Worm (Caenorhabditis elegans) whole organism, L2 larva: ENCODE measurements around the gene Y49F6A.5.

Experiments used
- C34F6.9 ChIP-seq: fragments of 150-350 bp; optimal IDR thresholded peaks from 2 replicates; lab custom pipeline; 2014; ENCODE audit warnings: missing biosample characterization, missing genetic modification characterization
- ZK546.5 ChIP-seq: sonication (generic microtip); optimal IDR thresholded peaks from 2 replicates; lab custom pipeline; 2017; ENCODE audit warnings: missing biosample characterization, missing genetic modification characterization
- alr-1 ChIP-seq: fragments of 150-350 bp; optimal IDR thresholded peaks from 2 replicates; lab custom pipeline; 2014; ENCODE audit warnings: missing biosample characterization, missing genetic modification characterization
- ama-1 ChIP-seq: fragments of 150-350 bp; optimal IDR thresholded peaks from 2 replicates; lab custom pipeline; 2018; ENCODE audit warnings: inconsistent platforms
- blmp-1 ChIP-seq: sonication (generic microtip); optimal IDR thresholded peaks from 2 replicates; lab custom pipeline; 2017; ENCODE audit warnings: missing genetic modification characterization, mild to moderate bottlenecking, missing compliant biosample characterization, antibody characterized with exemption, moderate library complexity; ENCODE audit not compliant: insufficient read depth
- ceh-16 ChIP-seq: fragments of 150-350 bp; optimal IDR thresholded peaks from 2 replicates; lab custom pipeline; 2014; ENCODE audit warnings: missing biosample characterization, missing genetic modification characterization
- ceh-82 ChIP-seq: fragments of 150-350 bp; optimal IDR thresholded peaks from 2 replicates; lab custom pipeline; 2014; ENCODE audit warnings: missing biosample characterization, missing genetic modification characterization
- crh-2 ChIP-seq: sonication (generic microtip); optimal IDR thresholded peaks from 2 replicates; lab custom pipeline; 2017; ENCODE audit warnings: missing biosample characterization, missing genetic modification characterization
- egl-27 ChIP-seq: sonication (generic microtip); optimal IDR thresholded peaks from 3 replicates; lab custom pipeline; 2017; ENCODE audit warnings: missing biosample characterization, missing genetic modification reagents, missing genetic modification characterization
- elt-1 ChIP-seq: fragments of 150-350 bp; optimal IDR thresholded peaks from 2 replicates; lab custom pipeline; 2014; ENCODE audit warnings: missing biosample characterization, missing genetic modification characterization
- gmeb-1 ChIP-seq: fragments of 150-350 bp; optimal IDR thresholded peaks from 2 replicates; lab custom pipeline; 2014; ENCODE audit warnings: missing biosample characterization, missing genetic modification characterization
- lin-13 ChIP-seq: fragments of 150-350 bp; optimal IDR thresholded peaks from 2 replicates; lab custom pipeline; 2014; ENCODE audit warnings: missing biosample characterization, missing genetic modification reagents, missing genetic modification characterization
- lin-39 ChIP-seq: fragments of 150-350 bp; optimal IDR thresholded peaks from 2 replicates; lab custom pipeline; 2014; ENCODE audit warnings: missing biosample characterization, missing genetic modification reagents, missing genetic modification characterization
- lsy-2 ChIP-seq, 2 experiments: fragments of 150-350 bp in 1 of 2; sonication (generic microtip) in 1 of 2; optimal IDR thresholded peaks; 2 replicates each; lab custom pipeline; 2014 to 2017; ENCODE audit warnings: missing biosample characterization in 2 of 2, missing genetic modification characterization in 2 of 2
- mab-5 ChIP-seq: fragments of 150-350 bp; optimal IDR thresholded peaks from 2 replicates; lab custom pipeline; 2014; ENCODE audit warnings: missing biosample characterization, missing genetic modification characterization
- mbf-1 ChIP-seq: sonication (generic microtip); optimal IDR thresholded peaks from 2 replicates; lab custom pipeline; 2017; ENCODE audit warnings: missing biosample characterization, missing genetic modification characterization
- mdl-1 ChIP-seq, 2 experiments: fragments of 150-350 bp in 1 of 2; sonication (generic microtip) in 1 of 2; optimal IDR thresholded peaks; 2 replicates each; lab custom pipeline; 2017; ENCODE audit warnings: missing biosample characterization in 2 of 2, missing genetic modification characterization in 2 of 2
- nhr-10 ChIP-seq: sonication (generic microtip); optimal IDR thresholded peaks from 2 replicates; lab custom pipeline; 2017; ENCODE audit warnings: missing biosample characterization, missing genetic modification characterization
- nhr-11 ChIP-seq: fragments of 150-350 bp; optimal IDR thresholded peaks from 2 replicates; lab custom pipeline; 2014; ENCODE audit warnings: missing biosample characterization, missing genetic modification characterization
- nhr-12 ChIP-seq: fragments of 150-350 bp; optimal IDR thresholded peaks from 2 replicates; lab custom pipeline; 2014; ENCODE audit warnings: missing biosample characterization, missing genetic modification characterization
- nhr-129 ChIP-seq: fragments of 150-350 bp; optimal IDR thresholded peaks from 2 replicates; lab custom pipeline; 2014; ENCODE audit warnings: missing biosample characterization, missing genetic modification characterization
- nhr-21 ChIP-seq: fragments of 150-350 bp; optimal IDR thresholded peaks from 2 replicates; lab custom pipeline; 2014; ENCODE audit warnings: missing biosample characterization, missing genetic modification characterization
- nhr-23 ChIP-seq: fragments of 150-350 bp; optimal IDR thresholded peaks from 2 replicates; lab custom pipeline; 2014; ENCODE audit warnings: missing biosample characterization, missing genetic modification reagents, missing genetic modification characterization
- nhr-237 ChIP-seq: fragments of 150-350 bp; optimal IDR thresholded peaks from 2 replicates; lab custom pipeline; 2014; ENCODE audit warnings: missing biosample characterization, missing genetic modification characterization
- nhr-25 ChIP-seq: fragments of 150-350 bp; sonication (generic microtip); optimal IDR thresholded peaks from 3 replicates; lab custom pipeline; 2014; ENCODE audit warnings: missing biosample characterization, missing genetic modification characterization
- nhr-6 ChIP-seq: fragments of 150-350 bp; optimal IDR thresholded peaks from 2 replicates; lab custom pipeline; 2014; ENCODE audit warnings: missing biosample characterization, missing genetic modification characterization
- nhr-77 ChIP-seq: fragments of 150-350 bp; optimal IDR thresholded peaks from 2 replicates; lab custom pipeline; 2014; ENCODE audit warnings: missing biosample characterization, missing genetic modification characterization
- peb-1 ChIP-seq: fragments of 150-350 bp; optimal IDR thresholded peaks from 2 replicates; lab custom pipeline; 2014; ENCODE audit warnings: missing biosample characterization, missing genetic modification characterization
- sma-3 ChIP-seq: sonication (generic microtip); optimal IDR thresholded peaks from 2 replicates; lab custom pipeline; 2016; ENCODE audit warnings: missing genetic modification reagents, missing genetic modification characterization, missing compliant biosample characterization
- sma-9 ChIP-seq, 2 experiments: fragments of 150-350 bp in 1 of 2; sonication (generic microtip) in 1 of 2; optimal IDR thresholded peaks; 2 replicates each; lab custom pipeline; 2014 to 2016; ENCODE audit warnings: missing genetic modification characterization in 2 of 2, mild to moderate bottlenecking in 1 of 2, missing biosample characterization in 1 of 2, missing compliant biosample characterization in 1 of 2, missing genetic modification reagents in 1 of 2, moderate library complexity in 1 of 2
- snpc-4 ChIP-seq: fragments of 150-350 bp; optimal IDR thresholded peaks from 2 replicates; lab custom pipeline; 2014; ENCODE audit warnings: missing biosample characterization, missing genetic modification characterization
- unc-55 ChIP-seq: fragments of 150-350 bp; sonication (generic microtip); optimal IDR thresholded peaks from 3 replicates; lab custom pipeline; 2014; ENCODE audit warnings: missing biosample characterization, missing genetic modification reagents, missing genetic modification characterization
- unc-62 ChIP-seq: fragments of 150-350 bp; optimal IDR thresholded peaks from 2 replicates; lab custom pipeline; 2014; ENCODE audit warnings: missing biosample characterization, missing genetic modification reagents, missing genetic modification characterization
- ztf-1 ChIP-seq: fragments of 200-800 bp; sonication (Bioruptor generic); conservative IDR thresholded peaks from 2 replicates; pipeline ENCODE4 v1.3.6; 2022; ENCODE audit warnings: missing genetic modification characterization, missing compliant biosample characterization
- ztf-11 ChIP-seq: sonication (generic microtip); optimal IDR thresholded peaks from 2 replicates; lab custom pipeline; 2017; ENCODE audit warnings: missing biosample characterization, missing genetic modification characterization
- ztf-4 ChIP-seq: fragments of 150-350 bp; optimal IDR thresholded peaks from 2 replicates; lab custom pipeline; 2014; ENCODE audit warnings: missing biosample characterization, missing genetic modification characterization

The Y49F6A.5 gene

ce11 chrII:3569118-3569517 lies 40.5 kb downstream of the Y49F6A.5 start, which contains the start of gene clec-127:
Gene clec-127, minus strand, starts transcription at chrII:3569218.
- TF ChIP-seq ztf-4 (tag; lab: Kevin White, UChicago), result no peak
- no peak for TF ChIP-seq nhr-21 (tag; lab: Kevin White, UChicago)
- no peak for TF ChIP-seq C34F6.9
- no peak for TF ChIP-seq lin-39 (tag; lab: Kevin White, UChicago)
- TF ChIP-seq nhr-23, result no peak
- TF ChIP-seq nhr-129 (tag; lab: Kevin White, UChicago), result no peak
- TF ChIP-seq nhr-12 (tag; lab: Kevin White, UChicago), result no peak
- TF ChIP-seq snpc-4 (tag; lab: Kevin White, UChicago), result no peak
- TF ChIP-seq lsy-2 (tag; optimal IDR thresholded peaks at IDR 0.05; lab: Kevin White, UChicago), result no peak
- TF ChIP-seq nhr-10 (tag; lab: Kevin White, UChicago), result no peak
- TF ChIP-seq nhr-25 (tag; lab: Kevin White, UChicago), result no peak
- no peak for TF ChIP-seq ZK546.5
- TF ChIP-seq ceh-82 (tag; lab: Kevin White, UChicago), result no peak
- TF ChIP-seq sma-9 (GFP tag; optimal IDR thresholded peaks at IDR 0.05; lab: Kevin White, UChicago), result no peak
- no peak for TF ChIP-seq sma-9 (tag; optimal IDR thresholded peaks at IDR 0.05; lab: Kevin White, UChicago)
- no peak for TF ChIP-seq unc-55 (GFP tag; lab: Kevin White, UChicago)
- no peak for TF ChIP-seq crh-2 (tag; lab: Kevin White, UChicago)
- TF ChIP-seq nhr-11 (tag; lab: Kevin White, UChicago), result no peak
- TF ChIP-seq mdl-1 (tag; optimal IDR thresholded peaks at IDR 0.05; lab: Kevin White, UChicago), result no peak

ce11 chrII:3567576-3567975 lies 42.1 kb downstream of the Y49F6A.5 start:
- TF ChIP-seq gmeb-1, result peak; percentile 39
- peak; percentile 22 for TF ChIP-seq sma-3 (GFP tag; lab: Kevin White, UChicago)

ce11 chrII:3567066-3567465 lies 42.6 kb downstream of the Y49F6A.5 start:
- TF ChIP-seq nhr-6, result no peak
- TF ChIP-seq alr-1 (tag; lab: Kevin White, UChicago), result no peak
- no peak for TF ChIP-seq lin-13
- TF ChIP-seq egl-27 (tag; lab: Kevin White, UChicago), result no peak
- TF ChIP-seq mbf-1 (tag; lab: Kevin White, UChicago), result no peak
- TF ChIP-seq blmp-1 (tag; lab: Kevin White, UChicago), result no peak
- no peak for TF ChIP-seq unc-55 (GFP tag; lab: Kevin White, UChicago)
- no peak for TF ChIP-seq elt-1 (tag; lab: Kevin White, UChicago)
- no peak for TF ChIP-seq nhr-23
- no peak for TF ChIP-seq nhr-237 (tag; lab: Kevin White, UChicago)
- no peak for TF ChIP-seq unc-62 (GFP tag; lab: Kevin White, UChicago)
- TF ChIP-seq sma-9 (GFP tag; optimal IDR thresholded peaks at IDR 0.05; lab: Kevin White, UChicago), result no peak
- TF ChIP-seq sma-9 (tag; optimal IDR thresholded peaks at IDR 0.05; lab: Kevin White, UChicago), result no peak
- TF ChIP-seq sma-3 (GFP tag; lab: Kevin White, UChicago), result no peak
- TF ChIP-seq mab-5 (tag; lab: Kevin White, UChicago), result no peak

- TF ChIP-seq ztf-11 (tag; lab: Kevin White, UChicago) (no peak), mdl-1 (tag; optimal IDR thresholded peaks at IDR 0.05; lab: Kevin White, UChicago) (no peak), C34F6.9 (no peak), nhr-77 (no peak), blmp-1 (tag; lab: Kevin White, UChicago) (no peak), mbf-1 (tag; lab: Kevin White, UChicago) (no peak), peb-1 (tag; lab: Kevin White, UChicago) (no peak)
Observed at ce11 chrII:3562419-3562818, 47.2 kb downstream of the Y49F6A.5 start, which contains the start of gene W10G11.3. Gene W10G11.3, minus strand, starts transcription at chrII:3562519.

ce11 chrII:3561561-3561960 lies 48.1 kb downstream of the Y49F6A.5 start, which contains the start of gene W10G11.2:
Gene W10G11.2, minus strand, starts transcription at chrII:3561661.
- no peak for TF ChIP-seq blmp-1 (tag; lab: Kevin White, UChicago)
- TF ChIP-seq egl-27 (tag; lab: Kevin White, UChicago), result no peak
- TF ChIP-seq ceh-16 (tag; lab: Kevin White, UChicago), result no peak
- no peak for TF ChIP-seq nhr-6
- TF ChIP-seq lsy-2 (tag; optimal IDR thresholded peaks at IDR 0.05; lab: Kevin White, UChicago), result no peak
- no peak for TF ChIP-seq ama-1 (lab: Kevin White, UChicago)
- TF ChIP-seq ztf-4 (tag; lab: Kevin White, UChicago), result no peak
- no peak for TF ChIP-seq nhr-21 (tag; lab: Kevin White, UChicago)
- no peak for TF ChIP-seq ztf-1
